Worm (Caenorhabditis elegans) whole organism, L4 larva: ENCODE results near the gene str-161.

Source experiments
- D1046.2 ChIP-seq: fragments of 200-800 bp; sonication (Bioruptor generic); IDR thresholded peaks from 2 replicates; pipeline ENCODE4 v1.3.6; 2022; ENCODE audit warnings: missing genetic modification characterization, missing compliant biosample characterization
- F26F4.8 ChIP-seq: fragments of 200-800 bp; sonication (Bioruptor generic); conservative IDR thresholded peaks from 2 replicates; pipeline ENCODE4 v1.3.6; 2022; ENCODE audit warnings: missing genetic modification characterization, missing compliant biosample characterization
- F49E8.2 ChIP-seq: sonication (generic microtip); optimal IDR thresholded peaks from 2 replicates; lab custom pipeline; 2016; ENCODE audit warnings: missing compliant biosample characterization, mild to moderate bottlenecking, missing genetic modification characterization, borderline replicate concordance
- R02D3.7 ChIP-seq: fragments of 150-350 bp; sonication (generic microtip); optimal IDR thresholded peaks from 3 replicates; lab custom pipeline; 2014; ENCODE audit warnings: missing biosample characterization, missing genetic modification characterization
- T26A8.4 ChIP-seq: fragments of 200-800 bp; sonication (Bioruptor generic); IDR thresholded peaks from 2 replicates; pipeline ENCODE4 v1.3.6; 2022; ENCODE audit warnings: missing genetic modification characterization, missing compliant biosample characterization
- aha-1 ChIP-seq: fragments of 150-350 bp; peaks from one replicate; lab custom pipeline; 2014; ENCODE audit warnings: missing biosample characterization, missing genetic modification characterization
- arid-1 ChIP-seq: fragments of 200-800 bp; sonication (Bioruptor generic); conservative IDR thresholded peaks from 2 replicates; pipeline ENCODE4 v1.3.6; 2022; ENCODE audit warnings: missing genetic modification reagents, missing genetic modification characterization, missing compliant biosample characterization
- ceh-20 ChIP-seq: fragments of 200-800 bp; sonication (Bioruptor generic); IDR thresholded peaks from 2 replicates; pipeline ENCODE4 v1.3.6; 2022; ENCODE audit warnings: missing genetic modification reagents, missing genetic modification characterization, missing compliant biosample characterization
- ceh-28 ChIP-seq: fragments of 150-350 bp; optimal IDR thresholded peaks from 2 replicates; lab custom pipeline; 2014; ENCODE audit warnings: missing biosample characterization, missing genetic modification reagents, missing genetic modification characterization
- ceh-32 ChIP-seq: sonication (generic microtip); optimal IDR thresholded peaks from 2 replicates; lab custom pipeline; 2016; ENCODE audit warnings: mild to moderate bottlenecking, missing genetic modification characterization, missing compliant biosample characterization; ENCODE audit not compliant: poor library complexity
- daf-16 ChIP-seq, 3 experiments: sonication (generic microtip); optimal IDR thresholded peaks; 2 replicates each; lab custom pipeline; 2016 to 2017; ENCODE audit warnings: missing genetic modification characterization in 3 of 3, missing genetic modification reagents in 3 of 3, mild to moderate bottlenecking in 2 of 3, missing compliant biosample characterization in 2 of 3, missing biosample characterization in 1 of 3, moderate library complexity in 1 of 3
- daf-19 ChIP-seq: fragments of 200-800 bp; sonication (Bioruptor generic); conservative IDR thresholded peaks from 2 replicates; pipeline ENCODE4 v1.3.6; 2022; ENCODE audit warnings: missing genetic modification characterization, missing compliant biosample characterization
- daf-8 ChIP-seq: fragments of 200-800 bp; sonication (Bioruptor generic); IDR thresholded peaks from 2 replicates; pipeline ENCODE4 v1.3.6; 2022; ENCODE audit warnings: missing genetic modification characterization, missing compliant biosample characterization
- duxl-1 ChIP-seq: sonication (generic microtip); optimal IDR thresholded peaks from 2 replicates; lab custom pipeline; 2016; ENCODE audit warnings: mild to moderate bottlenecking, missing genetic modification characterization, moderate library complexity, missing compliant biosample characterization; ENCODE audit not compliant: poor library complexity
- fos-1 ChIP-seq: fragments of 150-350 bp; optimal IDR thresholded peaks from 2 replicates; lab custom pipeline; 2014; ENCODE audit warnings: missing biosample characterization, missing genetic modification characterization
- hif-1 ChIP-seq, 2 experiments: sonication (generic microtip); optimal IDR thresholded peaks; 2 replicates each; lab custom pipeline; 2016 to 2017; ENCODE audit warnings: missing compliant biosample characterization in 2 of 2, missing genetic modification characterization in 2 of 2, missing genetic modification reagents in 2 of 2, missing genotype in 2 of 2, mild to moderate bottlenecking in 1 of 2
- lin-15B ChIP-seq: fragments of 150-350 bp; sonication (generic microtip); optimal IDR thresholded peaks from 3 replicates; lab custom pipeline; 2014; ENCODE audit warnings: missing biosample characterization, missing genetic modification characterization
- lin-29 ChIP-seq: fragments of 200-800 bp; sonication (Bioruptor generic); IDR thresholded peaks from 2 replicates; pipeline ENCODE4 v1.3.6; 2022; ENCODE audit warnings: missing genetic modification reagents, missing genetic modification characterization, missing compliant biosample characterization
- madf-5 ChIP-seq, 2 experiments: fragments of 200-800 bp; sonication (Bioruptor generic); IDR thresholded peaks; 2 replicates each; pipeline ENCODE4 v1.3.6; 2022; ENCODE audit warnings: missing compliant biosample characterization in 2 of 2, missing genetic modification characterization in 2 of 2
- madf-9 ChIP-seq: fragments of 200-800 bp; sonication (Bioruptor generic); conservative IDR thresholded peaks from 2 replicates; pipeline ENCODE4 v1.3.6; 2022; ENCODE audit warnings: missing genetic modification reagents, missing genetic modification characterization, missing compliant biosample characterization
- mep-1 ChIP-seq: fragments of 150-350 bp; sonication (generic microtip); optimal IDR thresholded peaks from 3 replicates; lab custom pipeline; 2014; ENCODE audit warnings: missing biosample characterization, missing genetic modification characterization
- mxl-3 ChIP-seq: fragments of 200-800 bp; sonication (Bioruptor generic); optimal IDR thresholded peaks from 2 replicates; lab custom pipeline; 2018; ENCODE audit warnings: mild to moderate bottlenecking, missing genetic modification characterization, missing compliant biosample characterization
- nhr-10 ChIP-seq: fragments of 150-350 bp; optimal IDR thresholded peaks from 2 replicates; lab custom pipeline; 2014; ENCODE audit warnings: missing biosample characterization, missing genetic modification characterization
- nhr-11 ChIP-seq: fragments of 150-350 bp; optimal IDR thresholded peaks from 2 replicates; lab custom pipeline; 2014; ENCODE audit warnings: missing biosample characterization, missing genetic modification characterization
- nhr-25 ChIP-seq: sonication (generic microtip); optimal IDR thresholded peaks from 2 replicates; lab custom pipeline; 2017; ENCODE audit warnings: missing genetic modification characterization, mild to moderate bottlenecking, missing compliant biosample characterization, antibody characterized with exemption, moderate library complexity, borderline replicate concordance; ENCODE audit not compliant: insufficient read depth
- nhr-28 ChIP-seq: fragments of 150-350 bp; optimal IDR thresholded peaks from 2 replicates; lab custom pipeline; 2014; ENCODE audit warnings: missing biosample characterization, missing genetic modification characterization
- pha-4 ChIP-seq, 2 experiments: fragments of 150-350 bp in 1 of 2; fragments of 200-800 bp in 1 of 2; sonication (Bioruptor generic) in 1 of 2; IDR thresholded peaks in 1 of 2; optimal IDR thresholded peaks in 1 of 2; 2 replicates each; pipeline versions ENCODE4 v1.3.6 to Lab custom; 2014 to 2022; ENCODE audit warnings: missing genetic modification characterization in 2 of 2, missing genetic modification reagents in 2 of 2, missing biosample characterization in 1 of 2, missing compliant biosample characterization in 1 of 2
- pqm-1 ChIP-seq: sonication (generic microtip); optimal IDR thresholded peaks from 2 replicates; lab custom pipeline; 2017; ENCODE audit warnings: missing biosample characterization, missing genetic modification characterization
- set-16 ChIP-seq: fragments of 200-800 bp; sonication (Bioruptor generic); IDR thresholded peaks from 2 replicates; pipeline ENCODE4 v1.3.6; 2022; ENCODE audit warnings: missing genetic modification reagents, missing genetic modification characterization, missing compliant biosample characterization
- snpc-1.2 ChIP-seq: fragments of 200-800 bp; sonication (Bioruptor generic); IDR thresholded peaks from 2 replicates; pipeline ENCODE4 v1.3.6; 2022; ENCODE audit warnings: missing genetic modification reagents, missing genetic modification characterization, missing compliant biosample characterization
- snpc-4 ChIP-seq: fragments of 150-350 bp; optimal IDR thresholded peaks from 2 replicates; lab custom pipeline; 2014; ENCODE audit warnings: missing biosample characterization, missing genetic modification characterization
- zip-11 ChIP-seq: fragments of 200-800 bp; sonication (Bioruptor generic); IDR thresholded peaks from 2 replicates; pipeline ENCODE4 v1.3.6; 2022; ENCODE audit warnings: missing genetic modification characterization, missing compliant biosample characterization

str-161 gene

DNA sequence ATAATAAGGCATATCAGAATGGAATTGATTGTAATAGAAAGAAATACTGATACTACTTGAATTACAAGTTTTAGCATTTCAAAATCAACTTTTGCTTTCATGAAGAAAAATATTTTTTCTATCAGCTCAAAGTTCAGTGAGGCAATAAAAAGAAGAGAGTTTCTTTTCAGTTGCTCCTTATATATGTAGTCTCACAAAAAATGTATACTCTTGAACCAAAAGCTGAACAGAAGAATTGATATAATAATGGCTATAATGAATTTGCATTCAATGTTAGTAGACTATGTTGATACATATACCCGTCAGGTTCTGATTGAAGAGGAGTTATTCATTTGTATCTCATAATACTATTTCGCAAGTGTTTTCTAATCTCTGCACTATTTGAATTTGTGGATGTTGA, 29.3 kb downstream of the str-161 start, which contains the start of gene str-174:
Gene str-174, minus strand, starts transcription at position 101 of the 400 bp plus-strand sequence.
- TF ChIP-seq nhr-25 (no peak), mxl-3 (no peak), daf-8 (GFP tag; lab: Robert Waterston, UW) (no peak), nhr-28 (tag; lab: Kevin White, UChicago) (no peak), madf-9 (GFP tag; lab: Robert Waterston, UW) (no peak), lin-29 (GFP tag; lab: Robert Waterston, UW) (no peak)
- TF ChIP-seq, all 104 proteins: peak for 0

DNA sequence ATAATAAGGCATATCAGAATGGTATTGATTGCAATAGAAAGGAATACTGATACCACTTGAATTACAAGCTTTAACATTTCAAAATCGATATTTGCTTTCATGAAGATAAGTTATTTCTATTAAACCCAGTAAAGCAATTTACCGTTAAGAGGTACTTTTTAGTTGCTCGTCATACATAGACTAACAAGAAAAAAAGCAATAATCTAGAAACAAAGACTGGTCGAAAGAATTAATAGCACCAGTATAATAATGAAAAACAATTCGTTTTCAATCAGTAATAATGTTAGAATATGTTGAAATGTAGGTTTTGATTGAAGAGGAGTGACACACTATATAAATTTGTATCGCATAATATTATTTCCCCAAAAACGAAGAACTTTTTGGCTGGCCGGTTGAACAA, 33.3 kb downstream of the str-161 start, which contains the start of gene str-175:
Gene str-175, minus strand, starts transcription at position 101 of the 400 bp plus-strand sequence.
- peak; percentile 44 for TF ChIP-seq aha-1 (tag; lab: Kevin White, UChicago)
- TF ChIP-seq pqm-1: no peak

ce11 chrIV:4867610-4868009, 36.3 kb downstream of the str-161 start, which contains the start of gene str-172:
str-172 (minus strand) TSS chrIV:4867710.
- TF ChIP-seq ceh-28 (no peak), fos-1 (no peak), nhr-10 (tag; lab: Kevin White, UChicago) (no peak)

DNA sequence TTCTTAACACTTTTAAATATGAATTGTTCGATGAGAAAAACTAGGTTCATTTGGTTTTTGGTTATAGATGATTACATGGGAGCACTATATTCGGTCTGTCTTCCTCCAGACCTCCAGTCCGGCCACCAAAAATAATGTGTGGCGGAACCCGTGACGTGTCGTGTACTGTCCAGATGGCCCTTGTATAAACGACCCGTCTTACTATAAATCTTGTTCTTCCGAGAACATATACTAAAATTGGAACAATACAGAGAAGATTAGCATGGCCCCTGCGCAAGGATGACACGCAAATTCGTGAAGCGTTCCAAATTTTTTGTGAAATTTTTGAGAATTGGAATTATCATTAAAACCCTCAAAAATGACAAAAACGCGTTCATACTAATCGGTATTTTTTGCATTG, 37.3 kb downstream of the str-161 start:
- TF ChIP-seq F49E8.2 (no peak), daf-16 (GFP tag; optimal IDR thresholded peaks at IDR 0.05; lab: Kevin White, UChicago) (no peak), daf-16 (tag; optimal IDR thresholded peaks at IDR 0.05; lab: Kevin White, UChicago) (no peak), pqm-1 (no peak), T26A8.4 (GFP tag; lab: Robert Waterston, UW) (no peak), hif-1 (tag; optimal IDR thresholded peaks at IDR 0.05; lab: Kevin White, UChicago) (no peak), pha-4 (GFP tag; IDR thresholded peaks at IDR 0.05; lab: Robert Waterston, UW) (no peak), pha-4 (tag; optimal IDR thresholded peaks at IDR 0.05; lab: Kevin White, UChicago) (no peak), R02D3.7 (tag; lab: Kevin White, UChicago) (no peak), snpc-1.2 (GFP tag; lab: Robert Waterston, UW) (no peak)

- TF ChIP-seq D1046.2 (no peak), snpc-1.2 (GFP tag; lab: Robert Waterston, UW) (peak; percentile 94)
Measured at ce11 chrIV:4864524-4864923, 39.3 kb downstream of the str-161 start.

DNA sequence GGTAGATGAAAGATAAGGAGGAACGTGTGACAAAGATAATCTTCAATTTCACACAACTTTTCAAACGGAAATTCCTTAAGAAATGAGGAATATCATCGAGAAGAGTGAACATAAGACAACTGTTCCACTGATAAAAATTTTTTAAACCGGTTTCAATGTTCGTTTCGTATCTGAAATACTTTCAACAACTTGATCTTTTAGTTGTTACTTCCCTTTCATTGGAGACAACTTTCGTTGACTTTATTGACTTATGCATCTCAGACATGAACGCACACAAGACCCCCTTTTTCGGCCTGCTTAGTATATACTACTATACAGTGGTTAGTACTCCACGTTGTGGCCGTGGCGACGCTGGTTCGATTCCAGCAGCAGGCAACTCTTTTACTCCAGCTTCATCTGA, 42.4 kb downstream of the str-161 start, which contains the start of the genes Y17G9A.4 and str-173:
Gene Y17G9A.4, minus strand, starts transcription at position 101 of the 400 bp plus-strand sequence.
Gene str-173, plus strand, starts transcription at position 325 of the 400 bp plus-strand sequence.
- TF ChIP-seq F26F4.8: no peak
- TF ChIP-seq mxl-3: no peak
- no peak for TF ChIP-seq arid-1 (GFP tag; lab: Robert Waterston, UW)
- no peak for TF ChIP-seq mep-1 (tag; lab: Kevin White, UChicago)
- no peak for TF ChIP-seq lin-15B (tag; lab: Kevin White, UChicago)
- TF ChIP-seq ceh-20: no peak
- no peak for TF ChIP-seq duxl-1 (tag; lab: Kevin White, UChicago)
- no peak for TF ChIP-seq snpc-4
- TF ChIP-seq nhr-11 (tag; lab: Kevin White, UChicago): no peak
- TF ChIP-seq R02D3.7 (tag; lab: Kevin White, UChicago): no peak
- no peak for TF ChIP-seq set-16
- no peak for TF ChIP-seq lin-29 (GFP tag; lab: Robert Waterston, UW)
- no peak for TF ChIP-seq madf-5 (GFP tag; IDR thresholded peaks at IDR 0.05; lab: Robert Waterston, UW)
- no peak for TF ChIP-seq ceh-32 (tag; lab: Kevin White, UChicago)
- TF ChIP-seq F49E8.2: no peak
- TF ChIP-seq zip-11 (GFP tag; lab: Robert Waterston, UW): no peak
- no peak for TF ChIP-seq daf-19 (GFP tag; lab: Robert Waterston, UW)
- no peak for TF ChIP-seq T26A8.4 (GFP tag; lab: Robert Waterston, UW)
- TF ChIP-seq, all 104 proteins: peak for 0
